Fruit fly (Drosophila melanogaster) whole organism, embryonic: Measurements from ENCODE around the gene CG5262.

Source experiments
- Antp ChIP-seq: fragments of 200-800 bp; sonication (Bioruptor generic); optimal IDR thresholded peaks from 3 replicates; lab custom pipeline; 2016; ENCODE audit warnings: missing biosample characterization, missing genetic modification characterization
- B-H2 ChIP-seq: fragments of 200-800 bp; sonication (Bioruptor generic); optimal IDR thresholded peaks from 2 replicates; lab custom pipeline; 2018; ENCODE audit warnings: missing biosample characterization, mild to moderate bottlenecking, missing genetic modification characterization
- Bteb2 ChIP-seq: fragments of 200-800 bp; sonication (Bioruptor generic); optimal IDR thresholded peaks from 2 replicates; lab custom pipeline; 2016; ENCODE audit warnings: missing biosample characterization, missing genetic modification characterization
- CG10274 ChIP-seq: fragments of 200-800 bp; sonication (Bioruptor generic); optimal IDR thresholded peaks from 3 replicates; lab custom pipeline; 2017; ENCODE audit warnings: missing biosample characterization, mild to moderate bottlenecking, missing genetic modification characterization
- CG11504 ChIP-seq: fragments of 200-800 bp; sonication (Bioruptor generic); optimal IDR thresholded peaks from 3 replicates; lab custom pipeline; 2019; ENCODE audit warnings: missing biosample characterization, mild to moderate bottlenecking, missing genetic modification characterization, moderate library complexity
- CG12299 ChIP-seq: fragments of 200-800 bp; sonication (Bioruptor generic); optimal IDR thresholded peaks from 2 replicates; lab custom pipeline; 2018; ENCODE audit warnings: missing biosample characterization, mild to moderate bottlenecking, missing genetic modification characterization
- CG13424 ChIP-seq: fragments of 200-800 bp; sonication (Bioruptor generic); optimal IDR thresholded peaks from 2 replicates; lab custom pipeline; 2019; ENCODE audit warnings: missing biosample characterization, mild to moderate bottlenecking, missing genetic modification characterization, moderate library complexity
- CG14014 ChIP-seq: fragments of 200-800 bp; sonication (Bioruptor generic); IDR thresholded peaks from 2 replicates; pipeline ENCODE4 v1.3.6; 2022; ENCODE audit warnings: missing biosample characterization, missing genetic modification characterization
- CG14965 ChIP-seq: fragments of 200-800 bp; sonication (Bioruptor generic); optimal IDR thresholded peaks from 2 replicates; lab custom pipeline; 2016; ENCODE audit warnings: missing biosample characterization, missing genetic modification characterization, borderline replicate concordance
- CG1529 ChIP-seq: fragments of 200-800 bp; sonication (Bioruptor generic); optimal IDR thresholded peaks from 3 replicates; lab custom pipeline; 2018; ENCODE audit warnings: missing biosample characterization, missing genetic modification characterization
- CG16779 ChIP-seq: fragments of 200-800 bp; sonication (Bioruptor generic); IDR thresholded peaks from 2 replicates; pipeline ENCODE4 v1.3.6; 2022; ENCODE audit warnings: missing biosample characterization, missing genetic modification characterization
- CG16813 ChIP-seq: fragments of 200-800 bp; sonication (Bioruptor generic); IDR thresholded peaks from 3 replicates; pipeline ENCODE4 v1.3.6; 2022; ENCODE audit warnings: missing biosample characterization, missing genetic modification characterization; ENCODE audit not compliant: partially characterized antibody
- CG17568 ChIP-seq: fragments of 200-800 bp; sonication (Bioruptor generic); optimal IDR thresholded peaks from 2 replicates; lab custom pipeline; 2018; ENCODE audit warnings: missing biosample characterization, mild to moderate bottlenecking, missing genetic modification characterization, moderate library complexity
- CG17612 ChIP-seq: fragments of 200-800 bp; sonication (Bioruptor generic); IDR thresholded peaks from 2 replicates; pipeline ENCODE4 v1.3.6; 2022; ENCODE audit warnings: missing biosample characterization, missing genetic modification characterization
- CG3726 ChIP-seq: fragments of 200-800 bp; sonication (Bioruptor generic); IDR thresholded peaks from 3 replicates; pipeline ENCODE4, ENCODE4 v1.3.6; 2022; ENCODE audit warnings: missing biosample characterization, missing genetic modification characterization
- CG6654 ChIP-seq: fragments of 200-800 bp; sonication (Bioruptor generic); optimal IDR thresholded peaks from 2 replicates; lab custom pipeline; 2017; ENCODE audit warnings: missing biosample characterization, mild to moderate bottlenecking, missing genetic modification characterization
- CG6813 ChIP-seq: fragments of 200-800 bp; sonication (Bioruptor generic); optimal IDR thresholded peaks from 2 replicates; lab custom pipeline; 2017; ENCODE audit warnings: missing biosample characterization, missing genetic modification characterization, mild to moderate bottlenecking, moderate library complexity, missing genetic modification reagents
- CG8290 ChIP-seq, 3 experiments: fragments of 200-800 bp; sonication (Bioruptor generic); optimal IDR thresholded peaks; 2 replicates each; lab custom pipeline; 2016 to 2019; ENCODE audit warnings: missing biosample characterization in 3 of 3, missing genetic modification characterization in 3 of 3, mild to moderate bottlenecking in 2 of 3, moderate library complexity in 1 of 3
- CG9932 ChIP-seq: fragments of 200-800 bp; sonication (Bioruptor generic); IDR thresholded peaks from 2 replicates; pipeline ENCODE4 v1.3.6; 2022; ENCODE audit warnings: missing biosample characterization, missing genetic modification characterization
- Dip3 ChIP-seq: fragments of 200-800 bp; sonication (Bioruptor generic); optimal IDR thresholded peaks from 3 replicates; lab custom pipeline; 2016; ENCODE audit warnings: missing biosample characterization, missing genetic modification characterization
- Fer3 ChIP-seq: fragments of 200-800 bp; sonication (Bioruptor generic); optimal IDR thresholded peaks from 2 replicates; lab custom pipeline; 2018; ENCODE audit warnings: missing biosample characterization, mild to moderate bottlenecking, missing genetic modification characterization, moderate library complexity
- Hsf ChIP-seq: fragments of 200-800 bp; sonication (Bioruptor generic); optimal IDR thresholded peaks from 3 replicates; lab custom pipeline; 2016; ENCODE audit warnings: missing biosample characterization, missing genetic modification characterization
- Lim3 ChIP-seq: fragments of 200-800 bp; sonication (Bioruptor generic); IDR thresholded peaks from 2 replicates; pipeline ENCODE4 v1.3.6; 2022; ENCODE audit warnings: missing biosample characterization, missing genetic modification characterization
- Med ChIP-seq: fragments of 200-800 bp; sonication (Bioruptor generic); peaks from one replicate; lab custom pipeline; 2016; ENCODE audit warnings: missing biosample characterization, missing genetic modification characterization, mild to moderate bottlenecking, inconsistent platforms, moderate library complexity
- Myb ChIP-seq: fragments of 200-800 bp; sonication (Bioruptor generic); optimal IDR thresholded peaks from 2 replicates; lab custom pipeline; 2016; ENCODE audit warnings: missing biosample characterization, missing genetic modification characterization
- Nf-YB ChIP-seq: fragments of 200-800 bp; sonication (Bioruptor generic); optimal IDR thresholded peaks from 3 replicates; lab custom pipeline; 2019; ENCODE audit warnings: missing biosample characterization, mild to moderate bottlenecking, missing genetic modification characterization, moderate library complexity
- Side ChIP-seq: fragments of 200-800 bp; sonication (Bioruptor generic); optimal IDR thresholded peaks from 2 replicates; lab custom pipeline; 2016; ENCODE audit warnings: missing biosample characterization, missing genetic modification characterization
- Ssrp ChIP-seq: fragments of 200-800 bp; sonication (Bioruptor generic); optimal IDR thresholded peaks from 2 replicates; lab custom pipeline; 2018; ENCODE audit warnings: missing biosample characterization, mild to moderate bottlenecking, missing genetic modification characterization, moderate library complexity
- Taf1 ChIP-seq: fragments of 200-800 bp; sonication (Bioruptor generic); IDR thresholded peaks from 2 replicates; pipeline ENCODE4 v1.3.6; 2022; ENCODE audit warnings: missing biosample characterization, missing genetic modification characterization
- Vsx1 ChIP-seq: fragments of 200-800 bp; sonication (Bioruptor generic); optimal IDR thresholded peaks from 2 replicates; lab custom pipeline; 2017; ENCODE audit warnings: missing biosample characterization, mild to moderate bottlenecking, missing genetic modification characterization, missing genetic modification reagents
- aop ChIP-seq: fragments of 200-800 bp; sonication (Bioruptor generic); IDR thresholded peaks from 2 replicates; pipeline ENCODE4 v1.3.6; 2022; ENCODE audit warnings: missing biosample characterization, missing genetic modification characterization
- ase ChIP-seq: fragments of 200-800 bp; sonication (Bioruptor generic); IDR thresholded peaks from 3 replicates; pipeline ENCODE4 v1.3.6; 2022; ENCODE audit warnings: missing biosample characterization, missing genetic modification characterization
- bab2 ChIP-seq: fragments of 200-800 bp; sonication (Bioruptor generic); optimal IDR thresholded peaks from 2 replicates; lab custom pipeline; 2016; ENCODE audit warnings: missing biosample characterization, missing genetic modification characterization
- br ChIP-seq: fragments of >200 bp; optimal IDR thresholded peaks from 2 replicates; lab custom pipeline; 2017
- btn ChIP-seq: fragments of 200-800 bp; sonication (Bioruptor generic); optimal IDR thresholded peaks from 2 replicates; lab custom pipeline; 2016; ENCODE audit warnings: missing biosample characterization, missing genetic modification characterization
- crol ChIP-seq: fragments of 200-800 bp; sonication (Bioruptor generic); IDR thresholded peaks from 2 replicates; pipeline ENCODE4 v1.3.6; 2022; ENCODE audit warnings: missing biosample characterization, missing genetic modification characterization
- crp ChIP-seq, 2 experiments: fragments of 200-800 bp; sonication (Bioruptor generic); optimal IDR thresholded peaks; 2 replicates in 1 of 2; 3 replicates in 1 of 2; lab custom pipeline; 2017; ENCODE audit warnings: missing biosample characterization in 2 of 2, missing genetic modification characterization in 2 of 2, mild to moderate bottlenecking in 1 of 2, moderate library complexity in 1 of 2
- cwo ChIP-seq: fragments of 200-800 bp; sonication (Bioruptor generic); optimal IDR thresholded peaks from 3 replicates; lab custom pipeline; 2017; ENCODE audit warnings: missing biosample characterization, missing genetic modification characterization, mild to moderate bottlenecking, moderate library complexity, missing genetic modification reagents
- disco-r ChIP-seq: fragments of 200-800 bp; sonication (Bioruptor generic); optimal IDR thresholded peaks from 2 replicates; lab custom pipeline; 2016; ENCODE audit warnings: missing biosample characterization, missing genetic modification characterization
- eve ChIP-seq, 2 experiments: fragments of >200 bp; optimal IDR thresholded peaks; 2 replicates each; lab custom pipeline; 2017; ENCODE audit warnings: missing biosample characterization in 2 of 2, missing genetic modification characterization in 2 of 2
- gce ChIP-seq: fragments of 200-800 bp; sonication (Bioruptor generic); IDR thresholded peaks from 3 replicates; pipeline ENCODE4 v1.3.6; 2022; ENCODE audit warnings: missing biosample characterization, missing genetic modification characterization
- hkb ChIP-seq, 2 experiments: fragments of 200-800 bp in 1 of 2; fragments of >200 bp in 1 of 2; sonication (Bioruptor generic) in 1 of 2; IDR thresholded peaks in 1 of 2; optimal IDR thresholded peaks in 1 of 2; 2 replicates each; pipeline versions ENCODE4 v1.3.6 to Lab custom; 2017 to 2022; ENCODE audit warnings: missing biosample characterization in 1 of 2, missing genetic modification characterization in 1 of 2
- jing ChIP-seq: fragments of 200-800 bp; sonication (Bioruptor generic); optimal IDR thresholded peaks from 2 replicates; lab custom pipeline; 2018; ENCODE audit warnings: missing biosample characterization, mild to moderate bottlenecking, missing genetic modification characterization
- ken ChIP-seq: fragments of 200-800 bp; sonication (Bioruptor generic); IDR thresholded peaks from 3 replicates; pipeline ENCODE4 v1.3.6; 2022; ENCODE audit warnings: missing biosample characterization, missing genetic modification characterization
- lilli ChIP-seq: fragments of 200-800 bp; sonication (Bioruptor generic); optimal IDR thresholded peaks from 3 replicates; lab custom pipeline; 2016; ENCODE audit warnings: missing biosample characterization, missing genetic modification characterization
- lov ChIP-seq, 2 experiments: fragments of 200-800 bp in 1 of 2; fragments of >200 bp in 1 of 2; sonication (Bioruptor generic) in 1 of 2; IDR thresholded peaks in 1 of 2; optimal IDR thresholded peaks in 1 of 2; 2 replicates in 1 of 2; 3 replicates in 1 of 2; pipeline versions ENCODE4 v1.3.6 to Lab custom; 2017 to 2022; ENCODE audit warnings: missing biosample characterization in 1 of 2, missing genetic modification characterization in 1 of 2
- oc ChIP-seq: fragments of 200-800 bp; sonication (Bioruptor generic); optimal IDR thresholded peaks from 2 replicates; lab custom pipeline; 2018; ENCODE audit warnings: missing biosample characterization, mild to moderate bottlenecking, missing genetic modification characterization, moderate library complexity
- unpg ChIP-seq: fragments of 200-800 bp; sonication (Bioruptor generic); optimal IDR thresholded peaks from 3 replicates; lab custom pipeline; 2018; ENCODE audit warnings: missing biosample characterization, mild to moderate bottlenecking, missing genetic modification characterization, moderate library complexity

CG5262 gene

dm6 chr3L:20444815-20445519 is 14.7 kb upstream of the CG5262 start (continued):
- TF ChIP-seq Fer3, result peak; percentile 86
- TF ChIP-seq Lim3 (GFP tag; lab: Robert Waterston, UW), result peak; percentile 65; the same call in 1 of the 2 replicates
- TF ChIP-seq CG17612, result peak; percentile 74
- TF ChIP-seq br, result no peak
- peak; percentile 88 for TF ChIP-seq CG14014 (GFP tag; lab: Robert Waterston, UW)
- peak; percentile 53 for TF ChIP-seq jing (GFP tag; lab: Kevin White, UChicago)
- peak; percentile 58 for TF ChIP-seq Hsf (GFP tag; lab: Kevin White, UChicago)
- TF ChIP-seq CG13424 (tag; lab: Kevin White, UChicago), result peak; percentile 82
- TF ChIP-seq CG1529, result peak; percentile 68
- no peak for TF ChIP-seq bab2 (GFP tag; lab: Kevin White, UChicago)
- peak; percentile 29 for TF ChIP-seq Bteb2 (GFP tag; lab: Kevin White, UChicago)
- TF ChIP-seq B-H2 (GFP tag; lab: Kevin White, UChicago), result no peak
- TF ChIP-seq CG16813, result no peak
- peak; percentile 61; the same call in 1 of the 2 replicates for TF ChIP-seq CG16779 (GFP tag; lab: Robert Waterston, UW)
- TF ChIP-seq CG6813 (GFP tag; lab: Kevin White, UChicago), result peak; percentile 85
- peak; percentile 48 for TF ChIP-seq CG8290 (GFP tag; optimal IDR thresholded peaks at IDR 0.05; lab: Kevin White, UChicago)
- peak; percentile 0 to 82 for TF ChIP-seq CG8290 (tag; optimal IDR thresholded peaks at IDR 0.05; lab: Kevin White, UChicago)
- TF ChIP-seq CG14965 (GFP tag; lab: Kevin White, UChicago), result no peak
- TF ChIP-seq CG12299 (tag; lab: Kevin White, UChicago), result peak; percentile 40
- peak; percentile 82 for TF ChIP-seq Taf1 (GFP tag; lab: Robert Waterston, UW)
- TF ChIP-seq crol (GFP tag; lab: Robert Waterston, UW), result 0 out of 2 replicates have a peak, but pooled peaks have one; percentile 27
- peak; percentile 89 for TF ChIP-seq CG11504 (tag; lab: Kevin White, UChicago)
- TF ChIP-seq Nf-YB (GFP tag; lab: Kevin White, UChicago), result peak; percentile 57
- TF ChIP-seq unpg, result peak; percentile 93
- TF ChIP-seq btn (GFP tag; lab: Kevin White, UChicago), result no peak
- TF ChIP-seq lov (optimal IDR thresholded peaks at IDR 0.05; lab: Kevin White, UChicago), result no peak
- peak; percentile 89 for TF ChIP-seq lov (GFP tag; IDR thresholded peaks at IDR 0.05; lab: Robert Waterston, UW)
- TF ChIP-seq aop (GFP tag; lab: Robert Waterston, UW), result peak; percentile 76
- peak; percentile 9 for TF ChIP-seq Dip3 (GFP tag; lab: Kevin White, UChicago)
- peak; percentile 5 for TF ChIP-seq Antp (GFP tag; lab: Kevin White, UChicago)
- TF ChIP-seq ase, result peak; percentile 94
- peak; percentile 75 for TF ChIP-seq Vsx1
- peak in 1 of 2 experiments; percentile 62 for TF ChIP-seq eve (GFP tag; optimal IDR thresholded peaks at IDR 0.05; lab: Kevin White, UChicago)
- TF ChIP-seq Myb (GFP tag; lab: Kevin White, UChicago), result no peak
- peak; percentile 79 for TF ChIP-seq CG17568
- TF ChIP-seq Ssrp (tag; lab: Kevin White, UChicago), result peak; percentile 82
- peak; percentile 74 for TF ChIP-seq lilli
- no peak for TF ChIP-seq Side
- TF ChIP-seq ken (GFP tag; lab: Robert Waterston, UW), result peak; percentile 89
- peak; percentile 74; the same call in 1 of the 3 replicates for TF ChIP-seq CG3726 (GFP tag; lab: Robert Waterston, UW)
- TF ChIP-seq Med (GFP tag; lab: Kevin White, UChicago), result peak; percentile 86
- no peak for TF ChIP-seq disco-r (GFP tag; lab: Kevin White, UChicago)
- peak; percentile 84 for TF ChIP-seq cwo
- TF ChIP-seq crp (GFP tag; optimal IDR thresholded peaks at IDR 0.05; lab: Kevin White, UChicago), result peak in 1 of 2 experiments; percentile 27
- peak; percentile 91 for TF ChIP-seq gce
- TF ChIP-seq CG6654 (GFP tag; lab: Kevin White, UChicago), result peak; percentile 67
- TF ChIP-seq CG9932 (GFP tag; lab: Robert Waterston, UW), result peak; percentile 82
- no peak for TF ChIP-seq hkb (optimal IDR thresholded peaks at IDR 0.05; lab: Kevin White, UChicago)
- TF ChIP-seq hkb (GFP tag; IDR thresholded peaks at IDR 0.05; lab: Robert Waterston, UW), result peak; percentile 95
- TF ChIP-seq oc, result peak; percentile 81
- peak; percentile 52 for TF ChIP-seq CG10274 (GFP tag; lab: Kevin White, UChicago)
